Fruit fly (Drosophila melanogaster): Measurements from ENCODE around the gene Creld.
A peak's percentile ranks its signal among the peaks of the same experiment; 100 is the strongest.

Gene Creld

dm6 chr2L:107476-108436 is 5.6 kb downstream of the Creld start:
- TF ChIP-seq CTCF (optimal IDR thresholded peaks at IDR 0.05) (peak in 1 of 2 experiments; percentile 2), CG8478 (optimal IDR thresholded peaks at IDR 0.05) (no peak)

- no peak for TF ChIP-seq CTCF (optimal IDR thresholded peaks at IDR 0.05)
- TF ChIP-seq CG8478 (optimal IDR thresholded peaks at IDR 0.05) = no peak
Measured at dm6 chr2L:109098-109799, 7.1 kb downstream of the Creld start.

- TF ChIP-seq CTCF (optimal IDR thresholded peaks at IDR 0.05) = no peak
- no peak for TF ChIP-seq CG8478 (optimal IDR thresholded peaks at IDR 0.05)
Measured at dm6 chr2L:110046-110445, 7.9 kb downstream of the Creld start.

dm6 chr2L:114429-114828 is 12.2 kb downstream of the Creld start, which contains the start of gene ND-15:
Gene ND-15, plus strand, starts transcription at chr2L:114726.
- TF ChIP-seq CTCF (optimal IDR thresholded peaks at IDR 0.05) (peak in 1 of 2 experiments; percentile 14), CG8478 (optimal IDR thresholded peaks at IDR 0.05) (no peak)

dm6 chr2L:116388-116787 is 14.2 kb downstream of the Creld start, which contains the start of gene CG13694:
Gene CG13694, minus strand, starts transcription at chr2L:116488.
- TF ChIP-seq CG8478 (optimal IDR thresholded peaks at IDR 0.05) (no peak), CTCF (optimal IDR thresholded peaks at IDR 0.05) (no peak)

dm6 chr2L:117750-118149 is 15.6 kb downstream of the Creld start:
- TF ChIP-seq CG8478 (optimal IDR thresholded peaks at IDR 0.05) (no peak), CTCF (optimal IDR thresholded peaks at IDR 0.05) (no peak)

dm6 chr2L:120492-121455 is 18.6 kb downstream of the Creld start:
- TF ChIP-seq CTCF (optimal IDR thresholded peaks at IDR 0.05) (no peak), CG8478 (optimal IDR thresholded peaks at IDR 0.05) (no peak)

- TF ChIP-seq CTCF (optimal IDR thresholded peaks at IDR 0.05) (no peak), CG8478 (optimal IDR thresholded peaks at IDR 0.05) (no peak)
Measured at dm6 chr2L:121456-121831, 19.3 kb downstream of the Creld start, which contains the start of gene CG4822. Gene CG4822, minus strand, starts transcription at chr2L:121754.

dm6 chr2L:122167-123006 is 20.2 kb downstream of the Creld start:
- TF ChIP-seq CG8478 (optimal IDR thresholded peaks at IDR 0.05) = no peak
- TF ChIP-seq CTCF (optimal IDR thresholded peaks at IDR 0.05) = peak; percentile 42 to 66

- TF ChIP-seq CTCF (optimal IDR thresholded peaks at IDR 0.05) (no peak), CG8478 (optimal IDR thresholded peaks at IDR 0.05) (no peak)
Measured at dm6 chr2L:123007-123327, 20.8 kb downstream of the Creld start.

dm6 chr2L:125364-126252 is 23.4 kb downstream of the Creld start:
- TF ChIP-seq CTCF (optimal IDR thresholded peaks at IDR 0.05) (no peak), CG8478 (optimal IDR thresholded peaks at IDR 0.05) (no peak)

- TF ChIP-seq CG8478 (optimal IDR thresholded peaks at IDR 0.05) (no peak), CTCF (optimal IDR thresholded peaks at IDR 0.05) (no peak)
Measured at dm6 chr2L:128296-128715, 26.1 kb downstream of the Creld start.
